Fruit fly (Drosophila melanogaster) whole organism, embryonic: ENCODE data around the gene Rab40.
A peak's percentile ranks its signal among the peaks of the same experiment; 100 is the strongest.

Experiments used
- Adf1 ChIP-seq: fragments of 200-800 bp; sonication (Bioruptor generic); IDR thresholded peaks from 2 replicates; pipeline ENCODE4 v1.3.6; 2022; ENCODE audit warnings: missing biosample characterization, missing genetic modification characterization
- CG10654 ChIP-seq: fragments of 200-800 bp; sonication (Bioruptor generic); optimal IDR thresholded peaks from 2 replicates; lab custom pipeline; 2016; ENCODE audit warnings: missing biosample characterization, missing genetic modification characterization
- CG11398 ChIP-seq: fragments of 200-800 bp; sonication (Bioruptor generic); optimal IDR thresholded peaks from 2 replicates; lab custom pipeline; 2016; ENCODE audit warnings: missing biosample characterization, missing genetic modification characterization
- CG13296 ChIP-seq: fragments of 200-800 bp; sonication (Bioruptor generic); optimal IDR thresholded peaks from 3 replicates; lab custom pipeline; 2018; ENCODE audit warnings: missing biosample characterization, mild to moderate bottlenecking, missing genetic modification characterization
- CG14441 ChIP-seq: fragments of 200-800 bp; sonication (Bioruptor generic); IDR thresholded peaks from 2 replicates; pipeline ENCODE4 v1.3.6; 2022; ENCODE audit warnings: missing biosample characterization, missing genetic modification characterization
- CG1529 ChIP-seq: fragments of 200-800 bp; sonication (Bioruptor generic); optimal IDR thresholded peaks from 3 replicates; lab custom pipeline; 2018; ENCODE audit warnings: missing biosample characterization, missing genetic modification characterization
- CG18262 ChIP-seq: fragments of 200-800 bp; optimal IDR thresholded peaks from 3 replicates; lab custom pipeline; 2019; ENCODE audit warnings: missing biosample characterization, mild to moderate bottlenecking, missing genetic modification characterization, moderate library complexity
- CG2202 ChIP-seq: fragments of 200-800 bp; sonication (Bioruptor generic); optimal IDR thresholded peaks from 2 replicates; lab custom pipeline; 2018; ENCODE audit warnings: missing biosample characterization, mild to moderate bottlenecking, missing genetic modification characterization
- CG6254 ChIP-seq: fragments of 200-800 bp; sonication (Bioruptor generic); optimal IDR thresholded peaks from 3 replicates; lab custom pipeline; 2017; ENCODE audit warnings: mild to moderate bottlenecking, missing biosample characterization, missing genetic modification reagents, missing genetic modification characterization
- CG7928 ChIP-seq: fragments of 200-800 bp; sonication (Bioruptor generic); optimal IDR thresholded peaks from 2 replicates; lab custom pipeline; 2017; ENCODE audit warnings: missing biosample characterization, mild to moderate bottlenecking, missing genetic modification characterization
- Dfd ChIP-seq, 2 experiments: fragments of >200 bp; optimal IDR thresholded peaks; 2 replicates each; lab custom pipeline; 2017; ENCODE audit warnings: missing biosample characterization in 2 of 2, missing genetic modification characterization in 2 of 2
- E2f1 ChIP-seq: fragments of 200-800 bp; sonication (Bioruptor generic); IDR thresholded peaks from 2 replicates; pipeline ENCODE4 v1.3.6; 2022; ENCODE audit warnings: missing biosample characterization, missing genetic modification characterization
- H2.0 ChIP-seq: fragments of 200-800 bp; sonication (Bioruptor generic); IDR thresholded peaks from 2 replicates; pipeline ENCODE4 v1.3.6; 2022; ENCODE audit warnings: missing biosample characterization, missing genetic modification characterization
- Hey ChIP-seq: fragments of 200-800 bp; sonication (Bioruptor generic); optimal IDR thresholded peaks from 3 replicates; lab custom pipeline; 2018; ENCODE audit warnings: missing biosample characterization, mild to moderate bottlenecking, missing genetic modification characterization
- Hmr ChIP-seq: fragments of 200-800 bp; sonication (Bioruptor generic); optimal IDR thresholded peaks from 3 replicates; lab custom pipeline; 2017; ENCODE audit warnings: mild to moderate bottlenecking, missing biosample characterization, missing genetic modification reagents, missing genetic modification characterization
- MESR4 ChIP-seq: fragments of 200-800 bp; sonication (Bioruptor generic); optimal IDR thresholded peaks from 2 replicates; lab custom pipeline; 2018; ENCODE audit warnings: missing biosample characterization, mild to moderate bottlenecking, missing genetic modification characterization, moderate library complexity
- Med ChIP-seq: fragments of 200-800 bp; sonication (Bioruptor generic); peaks from one replicate; lab custom pipeline; 2016; ENCODE audit warnings: missing biosample characterization, missing genetic modification characterization, mild to moderate bottlenecking, inconsistent platforms, moderate library complexity
- Meics ChIP-seq: fragments of 200-800 bp; sonication (Bioruptor generic); optimal IDR thresholded peaks from 2 replicates; lab custom pipeline; 2017; ENCODE audit warnings: missing biosample characterization, mild to moderate bottlenecking, missing genetic modification characterization
- Ptx1 ChIP-seq: fragments of 200-800 bp; sonication (Bioruptor generic); IDR thresholded peaks from 2 replicates; pipeline ENCODE4 v1.3.6; 2022; ENCODE audit warnings: missing biosample characterization, missing genetic modification characterization
- ap ChIP-seq: fragments of 200-800 bp; sonication (Bioruptor generic); IDR thresholded peaks from 2 replicates; pipeline ENCODE4 v1.3.6; 2022; ENCODE audit warnings: missing biosample characterization, missing genetic modification characterization
- ase ChIP-seq: fragments of 200-800 bp; sonication (Bioruptor generic); IDR thresholded peaks from 3 replicates; pipeline ENCODE4 v1.3.6; 2022; ENCODE audit warnings: missing biosample characterization, missing genetic modification characterization
- ash1 ChIP-seq: fragments of 200-800 bp; sonication (Bioruptor generic); optimal IDR thresholded peaks from 2 replicates; lab custom pipeline; 2018; ENCODE audit warnings: missing biosample characterization, mild to moderate bottlenecking, missing genetic modification characterization
- br ChIP-seq: fragments of >200 bp; optimal IDR thresholded peaks from 2 replicates; lab custom pipeline; 2017
- btn ChIP-seq: fragments of 200-800 bp; sonication (Bioruptor generic); optimal IDR thresholded peaks from 2 replicates; lab custom pipeline; 2016; ENCODE audit warnings: missing biosample characterization, missing genetic modification characterization
- dmrt99B ChIP-seq: fragments of 200-800 bp; sonication (Bioruptor generic); optimal IDR thresholded peaks from 2 replicates; lab custom pipeline; 2018; ENCODE audit warnings: missing biosample characterization, mild to moderate bottlenecking, missing genetic modification characterization, moderate library complexity
- eve ChIP-seq, 2 experiments: fragments of >200 bp; optimal IDR thresholded peaks; 2 replicates each; lab custom pipeline; 2017; ENCODE audit warnings: missing biosample characterization in 2 of 2, missing genetic modification characterization in 2 of 2
- ewg ChIP-seq: fragments of 200-800 bp; sonication (Bioruptor generic); optimal IDR thresholded peaks from 3 replicates; lab custom pipeline; 2017; ENCODE audit warnings: mild to moderate bottlenecking, missing biosample characterization, missing genetic modification reagents, missing genetic modification characterization
- eyg ChIP-seq: fragments of 200-800 bp; sonication (Bioruptor generic); optimal IDR thresholded peaks from 3 replicates; lab custom pipeline; 2016; ENCODE audit warnings: missing biosample characterization, missing genetic modification characterization
- grau ChIP-seq: fragments of 200-800 bp; optimal IDR thresholded peaks from 3 replicates; lab custom pipeline; 2019; ENCODE audit warnings: missing biosample characterization, mild to moderate bottlenecking, missing genetic modification characterization, moderate library complexity
- lov ChIP-seq, 2 experiments: fragments of 200-800 bp in 1 of 2; fragments of >200 bp in 1 of 2; sonication (Bioruptor generic) in 1 of 2; IDR thresholded peaks in 1 of 2; optimal IDR thresholded peaks in 1 of 2; 2 replicates in 1 of 2; 3 replicates in 1 of 2; pipeline versions ENCODE4 v1.3.6 to Lab custom; 2017 to 2022; ENCODE audit warnings: missing biosample characterization in 1 of 2, missing genetic modification characterization in 1 of 2
- nau ChIP-seq: fragments of 200-800 bp; sonication (Bioruptor generic); optimal IDR thresholded peaks from 3 replicates; lab custom pipeline; 2017; ENCODE audit warnings: missing biosample characterization, mild to moderate bottlenecking, missing genetic modification characterization, missing genetic modification reagents
- odd ChIP-seq: fragments of 200-800 bp; sonication (Bioruptor generic); optimal IDR thresholded peaks from 2 replicates; lab custom pipeline; 2017; ENCODE audit warnings: missing biosample characterization, mild to moderate bottlenecking, missing genetic modification characterization
- pfk ChIP-seq: fragments of 200-800 bp; sonication (Bioruptor generic); optimal IDR thresholded peaks from 2 replicates; lab custom pipeline; 2018; ENCODE audit warnings: missing biosample characterization, mild to moderate bottlenecking, missing genetic modification characterization, moderate library complexity
- repo ChIP-seq: fragments of 200-800 bp; sonication (Bioruptor generic); optimal IDR thresholded peaks from 2 replicates; lab custom pipeline; 2016; ENCODE audit warnings: missing biosample characterization, missing genetic modification characterization
- sens ChIP-seq: fragments of 200-800 bp; sonication (Bioruptor generic); peaks from one replicate; lab custom pipeline; 2016; ENCODE audit warnings: missing biosample characterization, missing genetic modification characterization
- sisA ChIP-seq: fragments of 200-800 bp; sonication (Bioruptor generic); IDR thresholded peaks from 2 replicates; pipeline ENCODE4 v1.3.6; 2022; ENCODE audit warnings: missing biosample characterization, missing genetic modification characterization
- unpg ChIP-seq: fragments of 200-800 bp; sonication (Bioruptor generic); optimal IDR thresholded peaks from 3 replicates; lab custom pipeline; 2018; ENCODE audit warnings: missing biosample characterization, mild to moderate bottlenecking, missing genetic modification characterization, moderate library complexity
- vnd ChIP-seq: fragments of 200-800 bp; sonication (Bioruptor generic); IDR thresholded peaks from 3 replicates; pipeline ENCODE4 v1.3.6; 2022; ENCODE audit warnings: missing biosample characterization, missing genetic modification characterization; ENCODE audit not compliant: partially characterized antibody
- zen2 ChIP-seq: fragments of 200-800 bp; sonication (Bioruptor generic); IDR thresholded peaks from 3 replicates; pipeline ENCODE4 v1.3.6; 2022; ENCODE audit warnings: missing biosample characterization, missing genetic modification characterization; ENCODE audit not compliant: partially characterized antibody

The Rab40 gene

dm6 chrX:12466541-12467240 is 3.8 kb upstream of the Rab40 start (continued):
- peak; percentile 12; the same call in 1 of the 3 replicates for TF ChIP-seq ase (GFP tag; lab: Robert Waterston, UW)
- TF ChIP-seq odd (GFP tag; lab: Kevin White, UChicago) = peak; percentile 39
- TF ChIP-seq CG2202 (tag; lab: Kevin White, UChicago) = no peak
- no peak for TF ChIP-seq repo (GFP tag; lab: Kevin White, UChicago)
- no peak for TF ChIP-seq br (lab: Kevin White, UChicago)
- peak; percentile 2 for TF ChIP-seq ewg (GFP tag; lab: Kevin White, UChicago)
- TF ChIP-seq nau (GFP tag; lab: Kevin White, UChicago) = no peak
- TF ChIP-seq CG6254 (GFP tag; lab: Kevin White, UChicago) = no peak
- TF ChIP-seq CG18262 (tag; lab: Kevin White, UChicago) = peak; percentile 47
- 0 out of 2 replicates have a peak, but pooled peaks have one; percentile 23 for TF ChIP-seq ap (GFP tag; lab: Robert Waterston, UW)
- TF ChIP-seq unpg (GFP tag; lab: Kevin White, UChicago) = peak; percentile 9
- no peak for TF ChIP-seq CG7928
- TF ChIP-seq MESR4 (GFP tag; lab: Kevin White, UChicago) = no peak
- peak in 1 of 2 experiments; percentile 83 for TF ChIP-seq eve (GFP tag; optimal IDR thresholded peaks at IDR 0.05; lab: Kevin White, UChicago)
- TF ChIP-seq CG10654 (GFP tag; lab: Kevin White, UChicago) = peak; percentile 16
- TF ChIP-seq zen2 = no peak
- TF ChIP-seq eyg (GFP tag; lab: Kevin White, UChicago) = peak; percentile 25
- TF ChIP-seq CG1529 = peak; percentile 43
- TF ChIP-seq CG11398 (GFP tag; lab: Kevin White, UChicago) = peak; percentile 18
- peak; percentile 4 for TF ChIP-seq CG13296 (GFP tag; lab: Kevin White, UChicago)
- peak; percentile 70 for TF ChIP-seq dmrt99B
- peak; percentile 63 for TF ChIP-seq Meics (GFP tag; lab: Kevin White, UChicago)

DNA sequence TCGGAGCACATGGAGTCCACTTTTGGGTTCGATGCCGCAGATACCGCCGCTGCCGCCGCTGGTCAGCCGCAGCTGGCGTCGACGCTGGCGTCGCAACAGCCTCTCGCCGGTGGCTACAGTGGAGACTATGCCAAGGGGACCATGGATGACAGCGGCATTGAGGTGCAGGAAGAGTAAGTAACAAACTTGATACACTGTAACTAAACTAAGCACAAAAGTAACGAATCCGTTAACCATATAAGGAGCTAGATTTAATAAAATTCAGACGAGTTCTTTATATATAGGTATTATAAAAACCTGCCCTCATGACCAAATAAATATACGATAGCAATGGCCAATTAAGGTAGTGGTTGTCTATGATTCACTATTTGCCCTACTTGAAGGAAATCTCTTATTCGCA is 2.4 kb upstream of the Rab40 start:
- TF ChIP-seq pfk (GFP tag; lab: Kevin White, UChicago) = no peak
- 0 out of 3 replicates have a peak, but pooled peaks have one; percentile 20 for TF ChIP-seq vnd (GFP tag; lab: Robert Waterston, UW)
- 0 out of 2 replicates have a peak, but pooled peaks have one; percentile 9 for TF ChIP-seq E2f1
- TF ChIP-seq sens (GFP tag; lab: Kevin White, UChicago) = peak; percentile 77
- TF ChIP-seq Adf1 = peak; percentile 82
- no peak for TF ChIP-seq Dfd (GFP tag; optimal IDR thresholded peaks at IDR 0.05; lab: Kevin White, UChicago)
- TF ChIP-seq CG14441 (GFP tag; lab: Robert Waterston, UW) = 0 out of 2 replicates have a peak, but pooled peaks have one; percentile 34
- TF ChIP-seq Med (GFP tag; lab: Kevin White, UChicago) = peak; percentile 8
- TF ChIP-seq Hey (tag; lab: Kevin White, UChicago) = no peak
- 0 out of 2 replicates have a peak, but pooled peaks have one; percentile 2 for TF ChIP-seq H2.0 (GFP tag; lab: Robert Waterston, UW)
- no peak for TF ChIP-seq ash1 (GFP tag; lab: Kevin White, UChicago)
- TF ChIP-seq btn = no peak
- no peak for TF ChIP-seq lov (optimal IDR thresholded peaks at IDR 0.05; lab: Kevin White, UChicago)
- TF ChIP-seq lov (GFP tag; IDR thresholded peaks at IDR 0.05; lab: Robert Waterston, UW) = no peak
- peak; percentile 18; the same call in 1 of the 2 replicates for TF ChIP-seq sisA (GFP tag; lab: Robert Waterston, UW)
- TF ChIP-seq Ptx1 (GFP tag; lab: Robert Waterston, UW) = 0 out of 2 replicates have a peak, but pooled peaks have one; percentile 15
- TF ChIP-seq Hmr (GFP tag; lab: Kevin White, UChicago) = no peak
- peak; percentile 53 for TF ChIP-seq grau
